Worm (Caenorhabditis elegans) whole organism, midembryonic: ENCODE data around the gene ets-7.

Source experiments
- T22C8.4 ChIP-seq: fragments of 200-800 bp; sonication (Bioruptor generic); IDR thresholded peaks from 2 replicates; pipeline ENCODE4 v1.3.6; 2022; ENCODE audit warnings: missing genetic modification characterization, missing compliant biosample characterization
- cog-1 ChIP-seq: sonication (generic microtip); optimal IDR thresholded peaks from 2 replicates; lab custom pipeline; 2016; ENCODE audit warnings: missing genetic modification characterization, missing compliant biosample characterization
- flt-1 ChIP-seq: fragments of 200-800 bp; sonication (Bioruptor generic); IDR thresholded peaks from 2 replicates; pipeline ENCODE4 v1.3.6; 2022; ENCODE audit warnings: missing genetic modification characterization, missing compliant biosample characterization
- klf-2 ChIP-seq: fragments of 200-800 bp; sonication (Bioruptor generic); conservative IDR thresholded peaks from 2 replicates; pipeline ENCODE4 v1.3.6; 2022; ENCODE audit warnings: missing genetic modification reagents, missing genetic modification characterization, missing compliant biosample characterization
- med-1 ChIP-seq: sonication (generic microtip); optimal IDR thresholded peaks from 2 replicates; lab custom pipeline; 2017; ENCODE audit warnings: missing genetic modification characterization, mild to moderate bottlenecking, missing compliant biosample characterization, antibody characterized with exemption, missing genetic modification reagents; ENCODE audit not compliant: insufficient read depth
- ref-1 ChIP-seq: fragments of 200-800 bp; sonication (Bioruptor generic); conservative IDR thresholded peaks from 2 replicates; pipeline ENCODE4 v1.3.6; 2022; ENCODE audit warnings: missing genetic modification reagents, missing genetic modification characterization, missing compliant biosample characterization
- tab-1 ChIP-seq: fragments of 200-800 bp; sonication (Bioruptor generic); IDR thresholded peaks from 2 replicates; pipeline ENCODE4 v1.3.6; 2022; ENCODE audit warnings: missing genetic modification characterization, missing compliant biosample characterization
- ztf-23 ChIP-seq: fragments of 200-800 bp; sonication (Bioruptor generic); IDR thresholded peaks from 2 replicates; pipeline ENCODE4 v1.3.6; 2022; ENCODE audit warnings: missing genetic modification reagents, missing genetic modification characterization, missing compliant biosample characterization
- ztf-29 ChIP-seq: fragments of 200-800 bp; sonication (Bioruptor generic); IDR thresholded peaks from 2 replicates; pipeline ENCODE4 v1.3.6; 2022; ENCODE audit warnings: missing genetic modification reagents, missing genetic modification characterization, missing compliant biosample characterization

DNA sequence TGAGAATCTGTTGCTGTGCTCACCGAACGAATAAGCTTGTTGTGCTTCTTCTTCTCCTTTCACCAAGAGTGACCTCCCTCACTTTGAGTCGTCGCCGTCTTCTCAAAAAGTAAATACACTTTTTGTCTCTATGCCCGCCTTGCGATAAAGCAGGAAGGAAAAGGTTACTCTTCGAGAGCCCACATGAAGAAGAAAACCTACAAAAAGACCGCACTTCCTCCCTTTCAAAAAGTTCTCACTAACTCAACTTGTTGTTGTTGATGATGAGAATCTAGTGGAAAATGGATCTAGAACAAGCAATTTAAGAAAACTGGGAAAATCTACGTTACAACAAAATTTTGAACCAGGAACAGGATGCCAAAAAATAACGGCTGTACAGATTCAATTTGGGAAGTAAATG is 31.9 kb upstream of the ets-7 start, which contains the start of gene C50E3.6:
- TF ChIP-seq ztf-23 (GFP tag; lab: Robert Waterston, UW) (no peak), med-1 (no peak), klf-2 (no peak), ref-1 (GFP tag; lab: Robert Waterston, UW) (no peak), cog-1 (no peak), ztf-29 (no peak), flt-1 (no peak), tab-1 (GFP tag; lab: Robert Waterston, UW) (no peak), T22C8.4 (GFP tag; lab: Robert Waterston, UW) (no peak)
